Fruit fly (Drosophila melanogaster): ENCODE results near the gene alpha-Est5.

alpha-Est5 gene

dm6 chr3R:7514232-7514863, 21.8 kb downstream of the alpha-Est5 start:
- TF ChIP-seq noc (tag; optimal IDR thresholded peaks at IDR 0.05), result peak; percentile 76

- no peak for TF ChIP-seq noc (tag; optimal IDR thresholded peaks at IDR 0.05)
Observed at dm6 chr3R:7508198-7508837, 27.9 kb downstream of the alpha-Est5 start.

DNA sequence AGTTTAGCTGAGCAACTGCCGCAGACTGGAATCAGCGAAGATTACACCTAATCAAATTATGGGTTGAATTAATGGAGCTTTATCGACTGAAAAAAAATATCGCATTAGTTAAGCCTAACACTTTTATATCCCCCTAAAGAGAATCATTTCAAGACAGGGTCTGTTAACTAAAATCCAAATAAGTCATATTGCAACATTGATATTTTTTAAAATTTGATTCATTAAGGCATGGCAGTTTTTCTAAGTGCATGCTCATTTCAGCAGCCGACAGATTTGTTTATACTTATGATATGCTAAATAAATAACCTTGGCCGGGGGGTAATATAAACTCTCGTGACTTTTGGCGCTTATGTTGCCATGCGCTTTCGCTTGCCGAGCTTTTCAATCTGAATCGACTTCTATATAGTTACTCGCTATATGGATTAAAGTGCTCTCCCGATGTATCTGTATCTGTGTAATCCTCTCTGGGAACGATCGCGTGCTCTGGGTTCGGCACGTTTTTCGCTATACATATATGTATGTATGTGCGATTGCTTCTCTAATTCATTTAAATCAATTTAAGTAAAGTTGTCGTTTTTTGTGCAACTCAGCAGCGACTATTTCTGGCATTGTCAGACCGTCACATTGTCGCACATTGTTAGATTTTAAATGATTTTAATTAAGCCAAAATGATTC, 29.7 kb downstream of the alpha-Est5 start:
- TF ChIP-seq noc (tag; optimal IDR thresholded peaks at IDR 0.05), result peak; percentile 88

- peak; percentile 49 for TF ChIP-seq noc (tag; optimal IDR thresholded peaks at IDR 0.05)
Observed at dm6 chr3R:7504989-7505761, 31.0 kb downstream of the alpha-Est5 start, which contains the start of gene alpha-Est9. alpha-Est9 (minus strand) TSS chr3R:7505098.

DNA sequence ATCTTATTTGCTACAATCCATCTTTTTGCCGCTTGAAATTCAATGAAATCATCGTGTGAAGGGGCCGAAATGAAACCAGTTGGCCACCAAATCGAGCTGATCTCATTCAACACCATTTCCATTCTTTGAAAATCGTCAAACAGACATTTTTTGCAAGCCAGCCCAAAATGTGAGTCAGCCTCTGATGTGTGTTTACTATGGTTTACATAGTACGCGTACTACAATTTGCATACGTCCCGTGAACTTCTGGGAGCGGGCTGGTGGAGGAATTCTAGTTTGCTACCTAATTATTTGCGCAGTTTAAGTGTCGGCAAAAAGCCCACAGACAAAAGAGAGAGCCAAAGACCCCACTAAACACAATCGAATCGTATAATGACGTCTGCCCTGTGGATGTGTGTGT, 33.0 kb downstream of the alpha-Est5 start:
- TF ChIP-seq noc (tag; optimal IDR thresholded peaks at IDR 0.05), result peak; percentile 9

- no peak for TF ChIP-seq noc (tag; optimal IDR thresholded peaks at IDR 0.05)
Observed at dm6 chr3R:7502276-7502675, 33.9 kb downstream of the alpha-Est5 start, which contains the start of gene Mics1. Mics1 (minus strand) TSS chr3R:7502376.

DNA sequence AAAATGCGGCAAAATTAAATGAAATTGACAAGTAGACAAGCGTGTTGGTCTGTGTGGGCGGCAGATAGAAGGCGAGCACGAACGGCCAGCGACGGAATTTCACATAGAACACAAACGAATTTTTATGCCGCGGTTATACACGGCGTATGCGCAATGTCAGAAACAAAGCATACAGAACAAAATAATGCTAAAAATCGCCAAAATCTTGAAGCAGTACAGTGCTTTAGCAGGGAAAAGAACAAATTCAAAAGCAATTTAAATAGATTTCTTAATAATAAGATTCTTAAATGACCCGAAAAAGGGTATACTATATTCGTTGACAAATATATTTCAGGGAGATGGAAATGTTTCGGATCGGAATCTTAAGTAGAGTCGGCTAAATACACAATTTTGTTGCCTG, 35.7 kb downstream of the alpha-Est5 start:
- peak; percentile 8 for TF ChIP-seq noc (tag; optimal IDR thresholded peaks at IDR 0.05)

- TF ChIP-seq noc (tag; optimal IDR thresholded peaks at IDR 0.05), result peak; percentile 63
Observed at dm6 chr3R:7499488-7499887, 36.7 kb downstream of the alpha-Est5 start.

- no peak for TF ChIP-seq noc (tag; optimal IDR thresholded peaks at IDR 0.05)
Observed at dm6 chr3R:7497488-7497887, 38.7 kb downstream of the alpha-Est5 start.

dm6 chr3R:7493745-7494144, 42.4 kb downstream of the alpha-Est5 start, which contains the start of gene alpha-Est10:
alpha-Est10 (minus strand) TSS chr3R:7493845.
- TF ChIP-seq noc (tag; optimal IDR thresholded peaks at IDR 0.05), result no peak

DNA sequence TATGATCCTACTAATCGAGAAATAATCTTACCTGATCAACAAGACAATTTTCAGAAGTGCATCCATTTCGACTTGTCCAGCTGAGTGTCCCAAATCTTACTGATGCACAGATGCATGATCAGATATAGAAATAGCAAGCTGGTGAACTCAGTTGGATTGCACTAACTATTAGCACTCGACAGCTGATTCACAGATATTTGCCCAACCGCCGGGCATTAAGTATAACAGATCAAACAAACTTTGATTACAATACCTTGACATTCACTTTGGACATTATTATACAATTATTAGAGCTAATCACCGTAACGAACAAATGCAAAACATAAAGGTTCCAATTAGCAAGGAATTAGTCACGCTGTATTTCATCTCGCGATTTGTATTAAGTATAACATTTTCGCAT, 43.0 kb downstream of the alpha-Est5 start, which contains the start of gene CG42656:
Gene CG42656 (minus strand): TSS at position 101 of the 400 bp plus-strand sequence.
- no peak for TF ChIP-seq noc (tag; optimal IDR thresholded peaks at IDR 0.05)

- no peak for TF ChIP-seq noc (tag; optimal IDR thresholded peaks at IDR 0.05)
Observed at dm6 chr3R:7492099-7492498, 44.1 kb downstream of the alpha-Est5 start.

- TF ChIP-seq noc (tag; optimal IDR thresholded peaks at IDR 0.05), result no peak
Observed at dm6 chr3R:7491453-7491853, 44.7 kb downstream of the alpha-Est5 start.

- TF ChIP-seq noc (tag; optimal IDR thresholded peaks at IDR 0.05), result no peak
Observed at dm6 chr3R:7490884-7491283, 45.3 kb downstream of the alpha-Est5 start.

dm6 chr3R:7489902-7490301, 46.3 kb downstream of the alpha-Est5 start:
- no peak for TF ChIP-seq noc (tag; optimal IDR thresholded peaks at IDR 0.05)

All from whole organism, larva.